Worm (Caenorhabditis elegans): ENCODE data around the gene M163.10.

The M163.10 gene

DNA sequence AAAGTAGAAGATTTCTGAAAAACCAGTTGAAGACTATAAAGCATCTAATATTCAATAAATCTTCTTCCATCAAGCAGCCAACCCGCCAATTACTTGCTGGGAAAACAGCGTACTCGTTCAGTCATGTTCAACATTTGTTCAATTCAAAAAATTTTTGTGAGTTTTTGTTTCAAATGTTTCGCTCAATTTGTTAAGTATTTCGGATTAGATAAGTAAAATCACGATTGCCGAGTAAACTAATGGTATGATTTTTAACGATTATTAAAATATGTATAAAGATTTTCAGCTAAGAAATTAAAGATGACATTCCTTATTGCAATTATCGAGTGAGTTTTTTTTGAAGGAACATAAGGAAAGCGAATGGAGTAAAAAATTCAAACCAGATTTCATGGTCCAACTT is at the start of gene M163.10:
M163.10 (plus strand) TSS at position 301 of the 400 bp plus-strand sequence.
- no peak for TF ChIP-seq pag-3 (tag; optimal IDR thresholded peaks at IDR 0.05; ENCODE audit: borderline replicate concordance)
- TF ChIP-seq unc-42 (tag; optimal IDR thresholded peaks at IDR 0.05): no peak
- TF ChIP-seq ceh-22 (tag; optimal IDR thresholded peaks at IDR 0.05): no peak
- no peak for TF ChIP-seq lin-11 (tag; optimal IDR thresholded peaks at IDR 0.05)
- no peak for TF ChIP-seq rnt-1 (tag; optimal IDR thresholded peaks at IDR 0.05)
- TF ChIP-seq pha-2 (tag; optimal IDR thresholded peaks at IDR 0.05): no peak
- TF ChIP-seq tbx-7 (tag; optimal IDR thresholded peaks at IDR 0.05): no peak
- no peak for TF ChIP-seq sox-4 (tag; optimal IDR thresholded peaks at IDR 0.05)
- TF ChIP-seq elt-4 (tag; optimal IDR thresholded peaks at IDR 0.05): no peak

DNA sequence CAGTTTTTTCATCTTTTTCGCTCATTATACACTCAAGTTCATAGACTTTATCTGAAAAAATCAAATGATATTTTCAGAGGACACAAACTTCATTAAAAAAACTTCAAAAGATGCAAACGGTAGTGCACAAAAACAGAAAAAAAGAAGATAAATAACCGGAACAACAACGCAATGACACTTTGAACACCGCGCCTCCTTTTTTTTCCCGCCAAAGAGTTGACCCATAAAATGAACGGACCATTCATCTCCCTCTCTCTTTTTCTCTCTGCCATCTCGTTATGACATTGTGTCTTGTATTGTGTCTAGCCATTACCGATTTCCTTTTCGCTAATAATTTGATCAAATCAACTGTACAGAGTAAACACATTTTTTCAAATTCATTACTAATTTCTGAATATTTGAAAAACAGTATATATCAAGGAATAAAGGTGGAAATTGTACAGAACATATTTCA is 49.2 kb upstream of the M163.10 start, which contains the start of gene F23D12.2:
F23D12.2 (minus strand) TSS at position 51 of the 454 bp plus-strand sequence.
- TF ChIP-seq mec-3 (tag; optimal IDR thresholded peaks at IDR 0.05; ENCODE audit: borderline replicate concordance): no peak
- TF ChIP-seq fax-1 (tag; optimal IDR thresholded peaks at IDR 0.05): no peak
- TF ChIP-seq fkh-10 (GFP tag; optimal IDR thresholded peaks at IDR 0.05): no peak
- TF ChIP-seq ceh-24 (tag; optimal IDR thresholded peaks at IDR 0.05): no peak
- TF ChIP-seq hlh-30 (tag; optimal IDR thresholded peaks at IDR 0.05; ENCODE audit: insufficient read depth): no peak
- TF ChIP-seq dmd-4 (tag; optimal IDR thresholded peaks at IDR 0.05; ENCODE audit: borderline replicate concordance): no peak
- TF ChIP-seq rnt-1 (tag; optimal IDR thresholded peaks at IDR 0.05): no peak
- no peak for TF ChIP-seq lim-6 (tag; optimal IDR thresholded peaks at IDR 0.05)
- no peak for TF ChIP-seq ets-4 (tag; optimal IDR thresholded peaks at IDR 0.05)
- TF ChIP-seq pha-2 (tag; optimal IDR thresholded peaks at IDR 0.05): no peak
- no peak for TF ChIP-seq che-1 (tag; optimal IDR thresholded peaks at IDR 0.05)
- no peak for TF ChIP-seq elt-2 (tag; optimal IDR thresholded peaks at IDR 0.05)
- no peak for TF ChIP-seq fkh-6 (tag; optimal IDR thresholded peaks at IDR 0.05)
- TF ChIP-seq odd-2 (tag; optimal IDR thresholded peaks at IDR 0.05): no peak
- TF ChIP-seq K02D7.2 (tag; optimal IDR thresholded peaks at IDR 0.05): no peak

DNA sequence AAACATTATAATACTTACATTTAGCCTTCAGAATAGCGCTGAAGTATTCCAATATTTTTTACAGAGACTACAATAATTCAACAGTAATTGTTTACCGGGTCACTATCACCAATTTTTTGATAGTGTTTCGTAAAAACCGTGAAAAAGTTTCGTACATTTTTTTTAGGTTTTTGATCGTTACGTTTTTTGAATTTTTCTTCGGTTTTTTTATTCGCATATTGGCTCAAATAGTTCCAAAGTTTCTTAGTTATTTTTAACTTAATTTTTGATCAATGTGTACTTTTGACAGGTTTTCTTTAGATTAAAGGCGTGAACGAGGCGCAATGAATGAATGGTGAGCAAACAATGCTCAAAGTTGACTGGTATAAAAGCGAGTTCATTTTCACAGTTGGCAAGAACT is 47.7 kb upstream of the M163.10 start, which contains the start of gene fipr-3:
fipr-3 (plus strand) TSS at position 301 of the 400 bp plus-strand sequence.
- TF ChIP-seq pat-9 (tag; optimal IDR thresholded peaks at IDR 0.05): no peak

DNA sequence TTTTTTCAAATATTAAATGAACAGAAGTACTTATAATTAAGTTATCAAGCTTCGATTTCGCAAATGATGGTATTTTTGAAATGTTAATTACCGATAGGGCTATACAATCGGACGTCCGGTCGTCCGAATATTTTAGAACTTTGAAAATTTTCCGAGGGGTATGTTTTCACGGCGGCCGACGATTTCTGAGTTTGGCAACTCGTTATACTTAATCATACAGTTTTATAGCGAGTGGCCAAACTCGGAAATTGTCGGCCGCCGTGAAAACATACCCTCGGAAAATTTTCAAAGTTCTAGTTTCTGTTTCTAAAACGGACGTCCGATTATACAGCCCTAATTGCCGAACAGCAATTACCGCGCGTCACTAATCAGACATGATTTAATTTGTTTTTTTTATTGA is 46.6 kb upstream of the M163.10 start:
- no peak for TF ChIP-seq C38D4.7 (GFP tag; optimal IDR thresholded peaks at IDR 0.05)
- no peak for TF ChIP-seq tbx-7 (tag; optimal IDR thresholded peaks at IDR 0.05)
- no peak for TF ChIP-seq unc-86 (tag; optimal IDR thresholded peaks at IDR 0.05)
- no peak for TF ChIP-seq mec-3 (tag; optimal IDR thresholded peaks at IDR 0.05; ENCODE audit: borderline replicate concordance)
- TF ChIP-seq dve-1 (tag; optimal IDR thresholded peaks at IDR 0.05): no peak
- no peak for TF ChIP-seq pag-3 (tag; optimal IDR thresholded peaks at IDR 0.05; ENCODE audit: borderline replicate concordance)
- no peak for TF ChIP-seq ceh-22 (tag; optimal IDR thresholded peaks at IDR 0.05)
- no peak for TF ChIP-seq fkh-6 (tag; optimal IDR thresholded peaks at IDR 0.05)
- TF ChIP-seq fax-1 (tag; optimal IDR thresholded peaks at IDR 0.05): no peak
- TF ChIP-seq ceh-48 (tag; optimal IDR thresholded peaks at IDR 0.05): no peak
- TF ChIP-seq zip-5 (tag; optimal IDR thresholded peaks at IDR 0.05): no peak
- no peak for TF ChIP-seq nfya-1 (tag; optimal IDR thresholded peaks at IDR 0.05)
- TF ChIP-seq madf-2 (tag; optimal IDR thresholded peaks at IDR 0.05): no peak

DNA sequence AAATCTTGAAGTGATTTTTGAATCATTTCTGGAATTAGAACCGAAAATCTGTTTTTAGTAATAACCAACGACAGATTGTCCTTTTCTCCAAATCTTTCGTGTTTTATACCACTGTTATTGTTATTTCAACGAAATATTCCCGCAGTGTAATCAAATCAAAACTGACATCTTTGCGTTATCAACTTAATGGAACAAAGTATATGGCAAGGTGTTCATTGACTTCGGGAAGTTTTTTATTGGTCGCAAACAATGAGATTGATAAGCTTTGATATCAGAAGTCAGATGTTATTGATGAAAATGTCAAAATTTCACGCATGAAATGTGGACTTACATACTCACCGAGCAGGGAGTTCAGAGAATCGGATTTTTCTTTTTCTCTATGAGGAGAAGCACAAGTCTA is 46.1 kb upstream of the M163.10 start, which contains the start of gene F23D12.11:
F23D12.11 (minus strand) TSS at position 79 of the 400 bp plus-strand sequence.
- TF ChIP-seq sox-4 (tag; optimal IDR thresholded peaks at IDR 0.05) (no peak), pros-1 (tag; optimal IDR thresholded peaks at IDR 0.05) (no peak), zip-5 (tag; optimal IDR thresholded peaks at IDR 0.05) (no peak), ceh-2 (tag; optimal IDR thresholded peaks at IDR 0.05) (no peak), elt-4 (tag; optimal IDR thresholded peaks at IDR 0.05) (no peak), dve-1 (tag; optimal IDR thresholded peaks at IDR 0.05) (no peak), ceh-30 (tag; optimal IDR thresholded peaks at IDR 0.05) (no peak)
